Fruit fly (Drosophila melanogaster) whole organism: ENCODE measurements around the gene eca.

Experiments
- CG8478 ChIP-seq: fragments of >200 bp; optimal IDR thresholded peaks from 2 replicates; lab custom pipeline; 2018; ENCODE audit warnings: inconsistent platforms
- Dll ChIP-seq: fragments of >200 bp; optimal IDR thresholded peaks from 2 replicates; lab custom pipeline; 2017
- psq ChIP-seq: fragments of >200 bp; optimal IDR thresholded peaks from 2 replicates; lab custom pipeline; 2017

- TF ChIP-seq Dll (lab: Kevin White, UChicago) (no peak), CG8478 (lab: Kevin White, UChicago) (no peak), psq (lab: Kevin White, UChicago) (no peak)
Observed at dm6 chr3R:9701897-9702296, 16.6 kb upstream of the eca start.
